Worm (Caenorhabditis elegans) whole organism, L1 larva: Measurements from ENCODE around the gene F44A2.7.

ENCODE experiments used
- nhr-47 ChIP-seq: sonication (generic microtip); optimal IDR thresholded peaks from 2 replicates; lab custom pipeline; 2016; ENCODE audit warnings: mild to moderate bottlenecking, missing genetic modification characterization, moderate library complexity, missing compliant biosample characterization
- pag-3 ChIP-seq: sonication (generic microtip); optimal IDR thresholded peaks from 2 replicates; lab custom pipeline; 2017; ENCODE audit warnings: missing genetic modification characterization, mild to moderate bottlenecking, missing compliant biosample characterization, antibody characterized with exemption, borderline replicate concordance; ENCODE audit not compliant: insufficient read depth
- pax-3 ChIP-seq: fragments of 200-800 bp; sonication (Bioruptor generic); optimal IDR thresholded peaks from 2 replicates; lab custom pipeline; 2018; ENCODE audit warnings: mild to moderate bottlenecking, missing genetic modification characterization, moderate library complexity, missing compliant biosample characterization

The F44A2.7 gene

ce11 chrV:9370986-9371385 lies 49.7 kb downstream of the F44A2.7 start, which contains the start of gene E02C12.6:
TSS of gene E02C12.6 (minus strand) at chrV:9371086.
- TF ChIP-seq pax-3: no peak
- TF ChIP-seq nhr-47: no peak
- no peak for TF ChIP-seq pag-3
